Fruit fly (Drosophila melanogaster) whole organism, pupa: ENCODE measurements around the gene CG33272.
A peak's percentile ranks its signal among the peaks of the same experiment; 100 is the strongest.

Experiments
- CG14655 ChIP-seq: fragments of 200-800 bp; sonication (Bioruptor generic); optimal IDR thresholded peaks from 3 replicates; lab custom pipeline; 2017; ENCODE audit warnings: mild to moderate bottlenecking, missing biosample characterization, missing genetic modification reagents, missing genetic modification characterization
- CG15710 ChIP-seq: fragments of 200-800 bp; sonication (Bioruptor generic); optimal IDR thresholded peaks from 2 replicates; lab custom pipeline; 2018; ENCODE audit warnings: missing biosample characterization, mild to moderate bottlenecking, missing genetic modification characterization, moderate library complexity
- CG17806 ChIP-seq: fragments of 200-800 bp; sonication (Bioruptor generic); optimal IDR thresholded peaks from 2 replicates; lab custom pipeline; 2018; ENCODE audit warnings: missing biosample characterization, mild to moderate bottlenecking, missing genetic modification characterization, moderate library complexity
- CG32121 ChIP-seq: fragments of 200-800 bp; sonication (Bioruptor generic); IDR thresholded peaks from 2 replicates; pipeline ENCODE4 v1.3.6; 2022; ENCODE audit warnings: missing biosample characterization, missing genetic modification characterization
- CG34367 ChIP-seq: fragments of 200-800 bp; sonication (Bioruptor generic); optimal IDR thresholded peaks from 2 replicates; lab custom pipeline; 2018; ENCODE audit warnings: missing biosample characterization, mild to moderate bottlenecking, missing genetic modification characterization
- CG4496 ChIP-seq: fragments of 200-800 bp; sonication (Bioruptor generic); IDR thresholded peaks from 3 replicates; pipeline ENCODE4 v1.3.6; 2022; ENCODE audit warnings: missing biosample characterization, missing genetic modification characterization
- D1 ChIP-seq: fragments of 200-800 bp; sonication (Bioruptor generic); optimal IDR thresholded peaks from 2 replicates; lab custom pipeline; 2018; ENCODE audit warnings: missing biosample characterization, mild to moderate bottlenecking, missing genetic modification characterization, moderate library complexity
- EcR ChIP-seq: fragments of 200-800 bp; sonication (Bioruptor generic); optimal IDR thresholded peaks from 3 replicates; lab custom pipeline; 2019; ENCODE audit warnings: missing biosample characterization, missing genetic modification characterization, mild to moderate bottlenecking, moderate library complexity, missing genetic modification reagents
- Ets98B ChIP-seq: fragments of 200-800 bp; sonication (Bioruptor generic); IDR thresholded peaks from 2 replicates; pipeline ENCODE4 v1.3.6; 2022; ENCODE audit warnings: missing biosample characterization, missing genetic modification characterization
- Pif1B ChIP-seq: fragments of 200-800 bp; sonication (Bioruptor generic); optimal IDR thresholded peaks from 3 replicates; lab custom pipeline; 2016; ENCODE audit warnings: missing biosample characterization, missing genetic modification characterization
- Snoo ChIP-seq: fragments of 200-800 bp; sonication (Bioruptor generic); optimal IDR thresholded peaks from 3 replicates; lab custom pipeline; 2017; ENCODE audit warnings: missing biosample characterization, mild to moderate bottlenecking, missing genetic modification characterization, inconsistent platforms

DNA sequence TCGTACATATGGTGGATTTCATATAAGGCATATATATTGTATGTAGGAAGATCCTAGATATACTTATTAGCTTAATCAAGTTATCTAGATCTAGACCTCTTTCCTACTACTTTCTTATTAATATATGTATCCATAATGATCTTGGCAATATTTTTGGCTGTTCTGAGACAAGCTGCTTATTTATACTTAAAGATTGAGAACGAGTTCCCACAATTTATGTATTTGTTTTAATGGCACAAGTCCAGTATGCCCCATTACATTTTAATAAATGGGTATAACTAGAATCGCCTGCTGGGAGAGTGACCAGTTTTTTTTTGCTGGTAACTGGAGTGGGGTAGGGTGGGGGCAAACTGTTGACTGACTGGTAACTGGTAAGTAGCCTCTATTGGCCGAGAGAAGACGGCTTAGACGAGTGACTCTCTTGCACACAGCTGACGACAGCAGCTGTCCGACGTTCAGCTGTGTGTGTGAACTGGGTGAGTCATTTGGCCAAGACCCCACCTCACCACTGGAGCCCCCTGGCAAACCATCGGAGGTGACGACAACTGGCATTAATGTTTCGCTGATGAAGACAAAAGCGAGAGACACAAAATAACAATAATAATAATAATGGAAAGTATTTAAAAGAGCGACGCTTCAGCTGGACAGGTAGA, 26.5 kb upstream of the CG33272 start:
- TF ChIP-seq Pif1B (GFP tag; lab: Kevin White, UChicago) = no peak
- no peak for TF ChIP-seq CG17806 (tag; lab: Kevin White, UChicago)
- no peak for TF ChIP-seq CG15710
- TF ChIP-seq CG14655 (GFP tag; lab: Kevin White, UChicago) = peak; percentile 42
- TF ChIP-seq CG4496 (GFP tag; lab: Robert Waterston, UW) = peak; percentile 56; the same call in 2 of the 3 replicates
- no peak for TF ChIP-seq Snoo (tag; lab: Kevin White, UChicago)
- no peak for TF ChIP-seq CG34367 (tag; lab: Kevin White, UChicago)
- no peak for TF ChIP-seq EcR (GFP tag; lab: Kevin White, UChicago)
- TF ChIP-seq CG32121 = peak; percentile 34; the same call in 1 of the 2 replicates
- TF ChIP-seq Ets98B = peak; percentile 14; the same call in 1 of the 2 replicates
- TF ChIP-seq D1 (tag; lab: Kevin White, UChicago) = no peak
